Fruit fly (Drosophila melanogaster) Kc167 (cell line): Measurements from ENCODE around the gene Reck.

Source experiments
- Sin3A ChIP-seq: fragments of >200 bp; optimal IDR thresholded peaks from 2 replicates; lab custom pipeline; 2018; ENCODE audit warnings: missing external identifiers
- ttk ChIP-seq: sonication (Bioruptor generic); optimal IDR thresholded peaks from 2 replicates; lab custom pipeline; 2017; ENCODE audit warnings: missing external identifiers

DNA sequence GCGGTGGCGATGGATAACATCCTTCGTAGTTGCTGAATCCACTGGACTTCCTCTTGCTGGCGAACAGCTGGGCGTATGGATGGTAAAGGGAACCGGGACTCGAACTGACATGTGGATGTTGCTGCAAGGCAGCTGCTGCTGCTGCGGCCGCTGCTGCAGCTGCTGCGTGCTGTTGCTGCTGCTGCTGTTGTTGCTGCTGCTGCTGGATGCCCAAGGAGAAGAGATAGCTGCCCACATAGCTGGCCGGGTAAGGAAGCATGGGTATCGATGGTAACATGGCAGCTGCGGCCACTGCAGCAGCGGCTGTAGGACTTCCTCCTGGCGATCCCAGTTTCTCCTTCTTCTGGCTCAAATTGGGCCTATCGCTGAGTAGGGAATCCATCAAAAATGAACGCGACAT, 29.6 kb upstream of the Reck start:
- TF ChIP-seq ttk (lab: Kevin White, UChicago) (no peak), Sin3A (lab: Kevin White, UChicago) (no peak)
